Fruit fly (Drosophila melanogaster): ENCODE results near the gene CG14857.
A peak's percentile ranks its signal among the peaks of the same experiment; 100 is the strongest.

The CG14857 gene

dm6 chr3R:14764131-14764530 is 37.4 kb upstream of the CG14857 start:
- no peak for TF ChIP-seq Scr (GFP tag; IDR thresholded peaks at IDR 0.05; ENCODE audit: partially characterized antibody)
- peak; percentile 36 for TF ChIP-seq sens (GFP tag)
- peak; percentile 63 for TF ChIP-seq Ets65A (GFP tag)
- no peak for TF ChIP-seq aop (GFP tag; IDR thresholded peaks at IDR 0.05)

dm6 chr3R:14765364-14765993 is 36.1 kb upstream of the CG14857 start:
- TF ChIP-seq chinmo (GFP tag; IDR thresholded peaks at IDR 0.05; ENCODE audit: partially characterized antibody): 0 out of 4 replicates have a peak, but pooled peaks have one; percentile 24
- TF ChIP-seq bsh (GFP tag; optimal IDR thresholded peaks at IDR 0.05): peak in 1 of 2 experiments; percentile 28
- TF ChIP-seq Drgx (GFP tag; IDR thresholded peaks at IDR 0.05): peak; percentile 80
- TF ChIP-seq nom (GFP tag; optimal IDR thresholded peaks at IDR 0.05): peak; percentile 87
- no peak for TF ChIP-seq CG6689 (GFP tag; IDR thresholded peaks at IDR 0.05)

- TF ChIP-seq CG17328 (GFP tag; IDR thresholded peaks at IDR 0.05) (no peak), da (GFP tag; optimal IDR thresholded peaks at IDR 0.05) (no peak), CG5245 (GFP tag; optimal IDR thresholded peaks at IDR 0.05) (no peak), CG5180 (GFP tag; optimal IDR thresholded peaks at IDR 0.05) (peak; percentile 52), Dad (GFP tag; optimal IDR thresholded peaks at IDR 0.05) (no peak), Oli (tag; optimal IDR thresholded peaks at IDR 0.05) (no peak), Ets65A (GFP tag) (peak; percentile 27), chinmo (GFP tag; IDR thresholded peaks at IDR 0.05; ENCODE audit: partially characterized antibody) (0 out of 4 replicates have a peak, but pooled peaks have one; percentile 69), onecut (GFP tag; IDR thresholded peaks at IDR 0.05) (peak; percentile 71), CrebB (tag; optimal IDR thresholded peaks at IDR 0.05) (no peak), insv (GFP tag; optimal IDR thresholded peaks at IDR 0.05) (no peak), Abd-B (GFP tag; optimal IDR thresholded peaks at IDR 0.05) (no peak), CG7357 (GFP tag; IDR thresholded peaks at IDR 0.05) (no peak), CG11560 (tag; IDR thresholded peaks at IDR 0.05) (no peak), TFAM (GFP tag; optimal IDR thresholded peaks at IDR 0.05) (no peak), slbo (GFP tag; IDR thresholded peaks at IDR 0.05) (no peak), repo (GFP tag; optimal IDR thresholded peaks at IDR 0.05) (no peak)
Observed at dm6 chr3R:14766439-14767025, 35.0 kb upstream of the CG14857 start.

- TF ChIP-seq CG42726 (GFP tag; IDR thresholded peaks at IDR 0.05; ENCODE audit: partially characterized antibody) (no peak), CG17328 (GFP tag; IDR thresholded peaks at IDR 0.05) (peak; percentile 12; the same call in 1 of the 2 replicates), CG33213 (GFP tag; optimal IDR thresholded peaks at IDR 0.05) (no peak), HHEX (GFP tag; optimal IDR thresholded peaks at IDR 0.05) (no peak), CG9609 (GFP tag; optimal IDR thresholded peaks at IDR 0.05) (no peak), org-1 (GFP tag; optimal IDR thresholded peaks at IDR 0.05) (no peak), sens (GFP tag) (peak; percentile 70), CG11504 (tag; optimal IDR thresholded peaks at IDR 0.05) (no peak), CTCF (GFP tag; optimal IDR thresholded peaks at IDR 0.05) (no peak), CG9817 (tag; optimal IDR thresholded peaks at IDR 0.05) (no peak), sens-2 (GFP tag; IDR thresholded peaks at IDR 0.05) (no peak), ERR (GFP tag; optimal IDR thresholded peaks at IDR 0.05) (no peak), gem (tag; optimal IDR thresholded peaks at IDR 0.05) (peak; percentile 7), Sin3A (optimal IDR thresholded peaks at IDR 0.05) (no peak), Drgx (GFP tag; IDR thresholded peaks at IDR 0.05) (peak; percentile 73), pnt (GFP tag; optimal IDR thresholded peaks at IDR 0.05) (no peak), CG12769 (tag; optimal IDR thresholded peaks at IDR 0.05) (no peak)
Observed at dm6 chr3R:14775395-14775794, 26.2 kb upstream of the CG14857 start.

Data from whole organism, embryonic.